Fruit fly (Drosophila melanogaster) whole organism, embryonic: Measurements from ENCODE around the gene Atg5.

Experiments used
- B-H2 ChIP-seq: fragments of 200-800 bp; sonication (Bioruptor generic); optimal IDR thresholded peaks from 2 replicates; lab custom pipeline; 2018; ENCODE audit warnings: missing biosample characterization, mild to moderate bottlenecking, missing genetic modification characterization
- CG10147 ChIP-seq: fragments of 200-800 bp; sonication (Bioruptor generic); optimal IDR thresholded peaks from 2 replicates; lab custom pipeline; 2019; ENCODE audit warnings: missing biosample characterization, mild to moderate bottlenecking, missing genetic modification characterization, moderate library complexity
- CG1024 ChIP-seq: fragments of 200-800 bp; sonication (Bioruptor generic); IDR thresholded peaks from 2 replicates; pipeline ENCODE4 v1.3.6; 2022; ENCODE audit warnings: missing biosample characterization, missing genetic modification characterization
- CG10321 ChIP-seq: fragments of 200-800 bp; sonication (Bioruptor generic); IDR thresholded peaks from 2 replicates; pipeline ENCODE4 v1.3.6; 2022; ENCODE audit warnings: missing biosample characterization, missing genetic modification characterization
- CG11695 ChIP-seq: fragments of 200-800 bp; sonication (Bioruptor generic); IDR thresholded peaks from 3 replicates; pipeline ENCODE4 v1.3.6; 2022; ENCODE audit warnings: missing biosample characterization, missing genetic modification characterization
- CG11696 ChIP-seq: fragments of 200-800 bp; sonication (Bioruptor generic); IDR thresholded peaks from 2 replicates; pipeline ENCODE4 v1.3.6; 2022; ENCODE audit warnings: missing biosample characterization, missing genetic modification characterization
- CG12155 ChIP-seq: fragments of 200-800 bp; sonication (Bioruptor generic); optimal IDR thresholded peaks from 3 replicates; lab custom pipeline; 2016; ENCODE audit warnings: missing biosample characterization, missing genetic modification characterization
- CG12659 ChIP-seq: fragments of 200-800 bp; sonication (Bioruptor generic); optimal IDR thresholded peaks from 3 replicates; lab custom pipeline; 2017; ENCODE audit warnings: mild to moderate bottlenecking, missing biosample characterization, missing genetic modification reagents, missing genetic modification characterization
- CG13287 ChIP-seq: fragments of 200-800 bp; sonication (Bioruptor generic); IDR thresholded peaks from 2 replicates; pipeline ENCODE4 v1.3.6; 2022; ENCODE audit warnings: missing biosample characterization, missing genetic modification characterization; ENCODE audit not compliant: partially characterized antibody
- CG15479 ChIP-seq: fragments of 200-800 bp; sonication (Bioruptor generic); optimal IDR thresholded peaks from 3 replicates; lab custom pipeline; 2019; ENCODE audit warnings: missing biosample characterization, mild to moderate bottlenecking, missing genetic modification characterization, moderate library complexity
- CG1602 ChIP-seq: fragments of 200-800 bp; sonication (Bioruptor generic); optimal IDR thresholded peaks from 3 replicates; lab custom pipeline; 2016; ENCODE audit warnings: missing biosample characterization, missing genetic modification characterization
- CG17361 ChIP-seq: fragments of 200-800 bp; sonication (Bioruptor generic); IDR thresholded peaks from 3 replicates; pipeline ENCODE4 v1.3.6; 2022; ENCODE audit warnings: missing biosample characterization, missing genetic modification characterization
- CG18262 ChIP-seq: fragments of 200-800 bp; optimal IDR thresholded peaks from 3 replicates; lab custom pipeline; 2019; ENCODE audit warnings: missing biosample characterization, mild to moderate bottlenecking, missing genetic modification characterization, moderate library complexity
- CG2129 ChIP-seq: fragments of 200-800 bp; sonication (Bioruptor generic); IDR thresholded peaks from 2 replicates; pipeline ENCODE4 v1.3.6; 2022; ENCODE audit warnings: missing biosample characterization, missing genetic modification characterization; ENCODE audit not compliant: partially characterized antibody
- CG30020 ChIP-seq: fragments of 200-800 bp; optimal IDR thresholded peaks from 2 replicates; lab custom pipeline; 2019; ENCODE audit warnings: missing biosample characterization, mild to moderate bottlenecking, missing genetic modification characterization, moderate library complexity
- CG31388 ChIP-seq: fragments of 200-800 bp; sonication (Bioruptor generic); optimal IDR thresholded peaks from 2 replicates; lab custom pipeline; 2016; ENCODE audit warnings: missing biosample characterization, missing genetic modification characterization
- CG42726 ChIP-seq: fragments of 200-800 bp; sonication (Bioruptor generic); IDR thresholded peaks from 2 replicates; pipeline ENCODE4 v1.3.6; 2022; ENCODE audit warnings: missing biosample characterization, missing genetic modification characterization; ENCODE audit not compliant: partially characterized antibody
- CG6175 ChIP-seq: fragments of 200-800 bp; sonication (Bioruptor generic); IDR thresholded peaks from 3 replicates; pipeline ENCODE4 v1.3.6; 2022; ENCODE audit warnings: missing biosample characterization, missing genetic modification characterization
- CG7271 ChIP-seq: fragments of 200-800 bp; sonication (Bioruptor generic); optimal IDR thresholded peaks from 2 replicates; lab custom pipeline; 2018; ENCODE audit warnings: missing biosample characterization, mild to moderate bottlenecking, missing genetic modification characterization, moderate library complexity
- CG8944 ChIP-seq: fragments of 200-800 bp; sonication (Bioruptor generic); optimal IDR thresholded peaks from 3 replicates; lab custom pipeline; 2016; ENCODE audit warnings: missing biosample characterization, missing genetic modification characterization
- D19B ChIP-seq: fragments of 200-800 bp; sonication (Bioruptor generic); optimal IDR thresholded peaks from 2 replicates; lab custom pipeline; 2017; ENCODE audit warnings: missing biosample characterization, mild to moderate bottlenecking, missing genetic modification characterization
- Doc2 ChIP-seq: fragments of 200-800 bp; sonication (Bioruptor generic); IDR thresholded peaks from 2 replicates; pipeline ENCODE4 v1.3.6; 2022; ENCODE audit warnings: missing biosample characterization, missing genetic modification characterization
- Dref ChIP-seq: fragments of 200-800 bp; sonication (Bioruptor generic); IDR thresholded peaks from 2 replicates; pipeline ENCODE4 v1.3.6; 2022; ENCODE audit warnings: missing biosample characterization, missing genetic modification characterization
- Ets97D ChIP-seq: fragments of 200-800 bp; sonication (Bioruptor generic); optimal IDR thresholded peaks from 3 replicates; lab custom pipeline; 2016; ENCODE audit warnings: missing biosample characterization, missing genetic modification characterization
- Hmr ChIP-seq: fragments of 200-800 bp; sonication (Bioruptor generic); optimal IDR thresholded peaks from 3 replicates; lab custom pipeline; 2017; ENCODE audit warnings: mild to moderate bottlenecking, missing biosample characterization, missing genetic modification reagents, missing genetic modification characterization
- Hr78 ChIP-seq, 2 experiments: fragments of 200-800 bp in 1 of 2; fragments of >200 bp in 1 of 2; sonication (Bioruptor generic) in 1 of 2; optimal IDR thresholded peaks; 2 replicates each; lab custom pipeline; 2017 to 2019; ENCODE audit warnings: missing biosample characterization in 2 of 2, missing genetic modification characterization in 2 of 2, mild to moderate bottlenecking in 1 of 2, moderate library complexity in 1 of 2
- Sox100B ChIP-seq: fragments of 200-800 bp; sonication (Bioruptor generic); optimal IDR thresholded peaks from 3 replicates; lab custom pipeline; 2018; ENCODE audit warnings: missing biosample characterization, mild to moderate bottlenecking, missing genetic modification characterization
- al ChIP-seq: fragments of 200-800 bp; sonication (Bioruptor generic); IDR thresholded peaks from 2 replicates; pipeline ENCODE4 v1.3.6; 2022; ENCODE audit warnings: missing biosample characterization, missing genetic modification characterization
- az2 ChIP-seq: fragments of 200-800 bp; sonication (Bioruptor generic); optimal IDR thresholded peaks from 3 replicates; lab custom pipeline; 2016; ENCODE audit warnings: missing biosample characterization, missing genetic modification characterization
- chif ChIP-seq, 2 experiments: fragments of 200-800 bp; sonication (Bioruptor generic); optimal IDR thresholded peaks; 3 replicates each; lab custom pipeline; 2016; ENCODE audit warnings: missing biosample characterization in 2 of 2, missing genetic modification characterization in 2 of 2
- crc ChIP-seq: fragments of 200-800 bp; sonication (Bioruptor generic); optimal IDR thresholded peaks from 2 replicates; lab custom pipeline; 2016; ENCODE audit warnings: missing biosample characterization, missing genetic modification characterization
- cwo ChIP-seq: fragments of 200-800 bp; sonication (Bioruptor generic); optimal IDR thresholded peaks from 3 replicates; lab custom pipeline; 2017; ENCODE audit warnings: missing biosample characterization, missing genetic modification characterization, mild to moderate bottlenecking, moderate library complexity, missing genetic modification reagents
- dati ChIP-seq: fragments of 200-800 bp; sonication (Bioruptor generic); IDR thresholded peaks from 2 replicates; pipeline ENCODE4 v1.3.6; 2022; ENCODE audit warnings: missing biosample characterization, missing genetic modification characterization
- gcm ChIP-seq: fragments of 200-800 bp; sonication (Bioruptor generic); optimal IDR thresholded peaks from 2 replicates; lab custom pipeline; 2019; ENCODE audit warnings: missing biosample characterization, mild to moderate bottlenecking, missing genetic modification characterization, moderate library complexity
- hb ChIP-seq: fragments of 200-800 bp; sonication (Bioruptor generic); IDR thresholded peaks from 3 replicates; pipeline ENCODE4 v1.3.6; 2022; ENCODE audit warnings: missing biosample characterization, missing genetic modification characterization; ENCODE audit not compliant: partially characterized antibody
- hbn ChIP-seq: fragments of 200-800 bp; sonication (Bioruptor generic); IDR thresholded peaks from 2 replicates; pipeline ENCODE4 v1.3.6; 2022; ENCODE audit warnings: missing biosample characterization, missing genetic modification characterization; ENCODE audit not compliant: partially characterized antibody
- insv ChIP-seq, 2 experiments: fragments of 200-800 bp; sonication (Bioruptor generic); optimal IDR thresholded peaks; 3 replicates each; lab custom pipeline; 2016 to 2018; ENCODE audit warnings: missing biosample characterization in 2 of 2, missing genetic modification characterization in 2 of 2
- inv ChIP-seq: fragments of 200-800 bp; sonication (Bioruptor generic); IDR thresholded peaks from 2 replicates; pipeline ENCODE4 v1.3.6; 2022; ENCODE audit warnings: missing biosample characterization, missing genetic modification characterization; ENCODE audit not compliant: partially characterized antibody
- ranshi ChIP-seq: fragments of 200-800 bp; sonication (Bioruptor generic); IDR thresholded peaks from 2 replicates; pipeline ENCODE4 v1.3.6; 2022; ENCODE audit warnings: missing biosample characterization, missing genetic modification characterization
- repo ChIP-seq: fragments of 200-800 bp; sonication (Bioruptor generic); optimal IDR thresholded peaks from 2 replicates; lab custom pipeline; 2016; ENCODE audit warnings: missing biosample characterization, missing genetic modification characterization
- sens ChIP-seq: fragments of 200-800 bp; sonication (Bioruptor generic); peaks from one replicate; lab custom pipeline; 2016; ENCODE audit warnings: missing biosample characterization, missing genetic modification characterization
- sr ChIP-seq: fragments of 200-800 bp; sonication (Bioruptor generic); IDR thresholded peaks from 3 replicates; pipeline ENCODE4 v1.3.6; 2022; ENCODE audit warnings: missing biosample characterization, missing genetic modification characterization
- tap ChIP-seq: fragments of 200-800 bp; optimal IDR thresholded peaks from 3 replicates; lab custom pipeline; 2019; ENCODE audit warnings: missing biosample characterization, mild to moderate bottlenecking, missing genetic modification characterization, moderate library complexity
- tin ChIP-seq: fragments of 200-800 bp; sonication (Bioruptor generic); optimal IDR thresholded peaks from 3 replicates; lab custom pipeline; 2016; ENCODE audit warnings: missing biosample characterization, missing genetic modification characterization
- tio ChIP-seq: fragments of 200-800 bp; sonication (Bioruptor generic); optimal IDR thresholded peaks from 2 replicates; lab custom pipeline; 2017; ENCODE audit warnings: missing biosample characterization, missing genetic modification characterization, inconsistent platforms
- tx ChIP-seq: fragments of 200-800 bp; sonication (Bioruptor generic); optimal IDR thresholded peaks from 2 replicates; lab custom pipeline; 2016; ENCODE audit warnings: missing biosample characterization, missing genetic modification characterization
- unpg ChIP-seq: fragments of 200-800 bp; sonication (Bioruptor generic); optimal IDR thresholded peaks from 3 replicates; lab custom pipeline; 2018; ENCODE audit warnings: missing biosample characterization, mild to moderate bottlenecking, missing genetic modification characterization, moderate library complexity
- wek ChIP-seq: fragments of 200-800 bp; sonication (Bioruptor generic); optimal IDR thresholded peaks from 3 replicates; lab custom pipeline; 2018; ENCODE audit warnings: missing biosample characterization, mild to moderate bottlenecking, missing genetic modification characterization, moderate library complexity

Gene Atg5

dm6 chrX:7336121-7336961 lies 12.8 kb upstream of the Atg5 start (continued):
- TF ChIP-seq gcm (GFP tag; lab: Kevin White, UChicago) (peak; percentile 93), CG6175 (peak; percentile 54; the same call in 1 of the 3 replicates), D19B (GFP tag; lab: Kevin White, UChicago) (peak; percentile 59), CG1602 (GFP tag; lab: Kevin White, UChicago) (peak; percentile 90), az2 (peak; percentile 91), Doc2 (no peak), hb (GFP tag; lab: Robert Waterston, UW) (no peak), CG15479 (GFP tag; lab: Kevin White, UChicago) (no peak), Hr78 (GFP tag; optimal IDR thresholded peaks at IDR 0.05; lab: Kevin White, UChicago) (peak in 1 of 2 experiments; percentile 69), CG13287 (GFP tag; lab: Robert Waterston, UW) (no peak), tin (GFP tag; lab: Kevin White, UChicago) (peak; percentile 91), ranshi (GFP tag; lab: Robert Waterston, UW) (peak; percentile 76), sr (GFP tag; lab: Robert Waterston, UW) (peak; percentile 47; the same call in 1 of the 3 replicates), tx (GFP tag; lab: Kevin White, UChicago) (peak; percentile 85), CG42726 (GFP tag; lab: Robert Waterston, UW) (no peak), CG1024 (GFP tag; lab: Robert Waterston, UW) (peak; percentile 79), B-H2 (GFP tag; lab: Kevin White, UChicago) (peak; percentile 20), tap (tag; lab: Kevin White, UChicago) (peak; percentile 92), CG12659 (peak; percentile 91), CG31388 (peak; percentile 87), Sox100B (GFP tag; lab: Kevin White, UChicago) (peak; percentile 91), inv (GFP tag; lab: Robert Waterston, UW) (no peak), CG2129 (GFP tag; lab: Robert Waterston, UW) (no peak), repo (GFP tag; lab: Kevin White, UChicago) (peak; percentile 85), CG10147 (GFP tag; lab: Kevin White, UChicago) (peak; percentile 77), cwo (GFP tag; lab: Kevin White, UChicago) (peak; percentile 87), CG8944 (GFP tag; lab: Kevin White, UChicago) (peak; percentile 89), dati (GFP tag; lab: Robert Waterston, UW) (peak; percentile 72), al (GFP tag; lab: Robert Waterston, UW) (peak; percentile 50; the same call in 1 of the 2 replicates), CG10321 (GFP tag; lab: Robert Waterston, UW) (peak; percentile 58; the same call in 1 of the 2 replicates), wek (peak; percentile 80), hbn (GFP tag; lab: Robert Waterston, UW) (no peak), CG12155 (GFP tag; lab: Kevin White, UChicago) (peak; percentile 72), crc (GFP tag; lab: Kevin White, UChicago) (peak; percentile 86), Hmr (GFP tag; lab: Kevin White, UChicago) (peak; percentile 80), CG18262 (tag; lab: Kevin White, UChicago) (peak; percentile 96), Ets97D (GFP tag; lab: Kevin White, UChicago) (peak; percentile 66), CG30020 (tag; lab: Kevin White, UChicago) (peak; percentile 64), tio (peak; percentile 90), sens (GFP tag; lab: Kevin White, UChicago) (peak; percentile 99), unpg (GFP tag; lab: Kevin White, UChicago) (peak; percentile 95), insv (GFP tag; optimal IDR thresholded peaks at IDR 0.05; lab: Kevin White, UChicago) (no peak), CG17361 (GFP tag; lab: Robert Waterston, UW) (peak; percentile 68), Dref (GFP tag; lab: Robert Waterston, UW) (no peak), CG7271 (tag; lab: Kevin White, UChicago) (peak; percentile 52), CG11695 (GFP tag; lab: Robert Waterston, UW) (peak; percentile 91), CG11696 (GFP tag; lab: Robert Waterston, UW) (peak; percentile 99), chif (GFP tag; optimal IDR thresholded peaks at IDR 0.05; lab: Kevin White, UChicago) (peak; percentile 93 to 94)
